Worm (Caenorhabditis elegans) whole organism, L4/young adult: ENCODE data around the gene acs-2.

Experiments
- W03F9.2 ChIP-seq: fragments of 150-350 bp; optimal IDR thresholded peaks from 2 replicates; lab custom pipeline; 2014; ENCODE audit warnings: missing biosample characterization, missing genetic modification characterization
- dao-5 ChIP-seq: sonication (generic microtip); optimal IDR thresholded peaks from 2 replicates; lab custom pipeline; 2016; ENCODE audit warnings: missing genotype, missing genetic modification characterization, moderate library complexity, missing compliant biosample characterization
- him-1 ChIP-seq: sonication (generic microtip); optimal IDR thresholded peaks from 2 replicates; lab custom pipeline; 2016; ENCODE audit warnings: missing genotype, missing genetic modification reagents, missing genetic modification characterization, missing compliant biosample characterization

DNA sequence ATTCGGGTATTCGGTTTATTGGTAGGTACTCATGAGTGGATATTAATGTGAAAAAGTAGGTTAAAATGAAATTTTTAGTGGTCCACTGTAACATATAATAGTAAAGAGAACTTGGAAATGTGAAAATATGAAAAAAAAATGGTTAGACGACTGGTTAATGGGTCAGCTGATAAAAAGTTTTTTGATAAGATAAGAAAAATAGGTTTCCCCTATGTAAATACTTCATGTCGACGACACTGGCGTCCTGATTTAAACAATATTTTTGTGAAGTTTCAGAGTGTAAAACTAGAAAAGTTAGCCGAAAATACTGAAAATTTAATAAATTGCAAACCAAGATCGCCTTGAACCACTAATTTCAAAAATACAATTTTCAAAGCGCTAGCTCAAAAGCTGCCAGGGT lies 34.1 kb upstream of the acs-2 start, which contains the start of gene F21A3.11:
- no peak for TF ChIP-seq him-1
- TF ChIP-seq W03F9.2 (tag; lab: Kevin White, UChicago): no peak
- TF ChIP-seq dao-5: no peak
